Worm (Caenorhabditis elegans) whole organism, L3 larva: ENCODE results near the gene T25B2.2.

ENCODE experiments used
- R02D3.7 ChIP-seq: fragments of 150-350 bp; optimal IDR thresholded peaks from 2 replicates; lab custom pipeline; 2014; ENCODE audit warnings: missing biosample characterization, missing genetic modification characterization
- unc-39 ChIP-seq: sonication (generic microtip); optimal IDR thresholded peaks from 4 replicates; lab custom pipeline; 2017; ENCODE audit warnings: missing biosample characterization, missing genetic modification characterization

ce11 chrX:6203315-6203714 is 33.9 kb downstream of the T25B2.2 start:
- TF ChIP-seq R02D3.7 (tag; lab: Kevin White, UChicago): no peak
- no peak for TF ChIP-seq unc-39
